Worm (Caenorhabditis elegans): Measurements from ENCODE around the gene hpr-9.

- no peak for TF ChIP-seq ref-1 (GFP tag; conservative IDR thresholded peaks at IDR 0.05)
- TF ChIP-seq ztf-23 (GFP tag; IDR thresholded peaks at IDR 0.05): no peak
- TF ChIP-seq klf-2 (GFP tag; conservative IDR thresholded peaks at IDR 0.05): no peak
- no peak for TF ChIP-seq flt-1 (GFP tag; IDR thresholded peaks at IDR 0.05)
These were observed 20.5 kb upstream of the hpr-9 start for ce11 chrIII:10600894-10601293.

All from whole organism, midembryonic.